Worm (Caenorhabditis elegans) whole organism, L3 larva: Measurements from ENCODE around the gene msp-57.
"Not testable (repeated sequence)": the region's sequence is repeated elsewhere in the genome, so short reads cannot be mapped to it uniquely, and the experiment has no call there.

ENCODE experiments used
- R02D3.7 ChIP-seq: fragments of 150-350 bp; optimal IDR thresholded peaks from 2 replicates; lab custom pipeline; 2014; ENCODE audit warnings: missing biosample characterization, missing genetic modification characterization
- ZK546.5 ChIP-seq: sonication (generic microtip); optimal IDR thresholded peaks from 2 replicates; lab custom pipeline; 2017; ENCODE audit warnings: missing biosample characterization, missing genetic modification characterization
- aly-2 ChIP-seq: fragments of 150-350 bp; optimal IDR thresholded peaks from 2 replicates; lab custom pipeline; 2014; ENCODE audit warnings: missing biosample characterization, missing genetic modification characterization
- ama-1 ChIP-seq: fragments of 150-350 bp; optimal IDR thresholded peaks from 2 replicates; lab custom pipeline; 2018
- ceh-16 ChIP-seq: sonication (generic microtip); optimal IDR thresholded peaks from 2 replicates; lab custom pipeline; 2017; ENCODE audit warnings: missing biosample characterization, missing genetic modification characterization
- ceh-28 ChIP-seq: fragments of 150-350 bp; optimal IDR thresholded peaks from 2 replicates; lab custom pipeline; 2014; ENCODE audit warnings: missing biosample characterization, missing genetic modification reagents, missing genetic modification characterization
- ceh-9 ChIP-seq: sonication (generic microtip); optimal IDR thresholded peaks from 2 replicates; lab custom pipeline; 2018; ENCODE audit warnings: missing biosample characterization, missing genetic modification characterization
- daf-12 ChIP-seq: fragments of 150-350 bp; optimal IDR thresholded peaks from 2 replicates; lab custom pipeline; 2014; ENCODE audit warnings: missing biosample characterization, missing genetic modification reagents, missing genetic modification characterization
- elt-1 ChIP-seq: fragments of 150-350 bp; optimal IDR thresholded peaks from 2 replicates; lab custom pipeline; 2014; ENCODE audit warnings: missing biosample characterization, missing genetic modification characterization
- elt-2 ChIP-seq: sonication (generic microtip); optimal IDR thresholded peaks from 2 replicates; lab custom pipeline; 2016; ENCODE audit warnings: missing genetic modification reagents, mild to moderate bottlenecking, missing genetic modification characterization, missing compliant biosample characterization
- eor-1 ChIP-seq, 2 experiments: fragments of 150-350 bp; optimal IDR thresholded peaks; 2 replicates each; lab custom pipeline; 2014 to 2018; ENCODE audit warnings: missing biosample characterization in 2 of 2, missing genetic modification characterization in 2 of 2
- fkh-2 ChIP-seq: fragments of 150-350 bp; optimal IDR thresholded peaks from 2 replicates; lab custom pipeline; 2014; ENCODE audit warnings: missing biosample characterization, missing genetic modification reagents, missing genetic modification characterization
- fos-1 ChIP-seq: fragments of 150-350 bp; optimal IDR thresholded peaks from 2 replicates; lab custom pipeline; 2014; ENCODE audit warnings: missing biosample characterization, missing genetic modification characterization
- jun-1 ChIP-seq: fragments of 150-350 bp; optimal IDR thresholded peaks from 2 replicates; lab custom pipeline; 2014; ENCODE audit warnings: missing biosample characterization, missing genetic modification reagents, missing genetic modification characterization
- mdl-1 ChIP-seq: fragments of 150-350 bp; optimal IDR thresholded peaks from 2 replicates; lab custom pipeline; 2014; ENCODE audit warnings: missing biosample characterization, missing genetic modification characterization
- mml-1 ChIP-seq: fragments of 150-350 bp; sonication (generic microtip); optimal IDR thresholded peaks from 3 replicates; lab custom pipeline; 2014; ENCODE audit warnings: missing biosample characterization, missing genetic modification characterization
- nfya-1 ChIP-seq: sonication (generic microtip); optimal IDR thresholded peaks from 2 replicates; lab custom pipeline; 2017; ENCODE audit warnings: missing genetic modification characterization, mild to moderate bottlenecking, missing compliant biosample characterization, antibody characterized with exemption, moderate library complexity; ENCODE audit not compliant: insufficient read depth
- nhr-11 ChIP-seq: fragments of 150-350 bp; optimal IDR thresholded peaks from 2 replicates; lab custom pipeline; 2014; ENCODE audit warnings: missing biosample characterization, missing genetic modification characterization
- nhr-12 ChIP-seq: fragments of 150-350 bp; optimal IDR thresholded peaks from 2 replicates; lab custom pipeline; 2014; ENCODE audit warnings: missing biosample characterization, missing genetic modification characterization
- nhr-23 ChIP-seq: fragments of 150-350 bp; optimal IDR thresholded peaks from 2 replicates; lab custom pipeline; 2014; ENCODE audit warnings: missing biosample characterization, missing genetic modification reagents, missing genetic modification characterization
- nhr-25 ChIP-seq: sonication (generic microtip); optimal IDR thresholded peaks from 2 replicates; lab custom pipeline; 2017; ENCODE audit warnings: missing biosample characterization, missing genetic modification characterization
- nhr-28 ChIP-seq: fragments of 150-350 bp; optimal IDR thresholded peaks from 2 replicates; lab custom pipeline; 2014; ENCODE audit warnings: missing biosample characterization, missing genetic modification characterization
- nhr-76 ChIP-seq: fragments of 150-350 bp; sonication (generic microtip); optimal IDR thresholded peaks from 5 replicates; lab custom pipeline; 2014; ENCODE audit warnings: missing biosample characterization, missing genetic modification characterization
- nhr-77 ChIP-seq: fragments of 150-350 bp; optimal IDR thresholded peaks from 2 replicates; lab custom pipeline; 2014; ENCODE audit warnings: missing biosample characterization, missing genetic modification characterization
- pha-4 ChIP-seq: fragments of 150-350 bp; optimal IDR thresholded peaks from 2 replicates; lab custom pipeline; 2014; ENCODE audit warnings: missing biosample characterization, missing genetic modification reagents, missing genetic modification characterization
- pqm-1 ChIP-seq: fragments of 150-350 bp; optimal IDR thresholded peaks from 2 replicates; lab custom pipeline; 2017; ENCODE audit warnings: missing biosample characterization, missing genetic modification characterization, inconsistent platforms
- sea-2 ChIP-seq: fragments of 150-350 bp; sonication (generic microtip); optimal IDR thresholded peaks from 4 replicates; lab custom pipeline; 2014; ENCODE audit warnings: missing biosample characterization, missing genetic modification reagents, missing genetic modification characterization
- snpc-4 ChIP-seq: fragments of 150-350 bp; optimal IDR thresholded peaks from 2 replicates; lab custom pipeline; 2014; ENCODE audit warnings: missing biosample characterization, missing genetic modification characterization
- tbx-2 ChIP-seq: sonication (generic microtip); optimal IDR thresholded peaks from 2 replicates; lab custom pipeline; 2016; ENCODE audit warnings: mild to moderate bottlenecking, missing genetic modification characterization, missing compliant biosample characterization
- unc-39 ChIP-seq: sonication (generic microtip); optimal IDR thresholded peaks from 4 replicates; lab custom pipeline; 2017; ENCODE audit warnings: missing biosample characterization, missing genetic modification characterization
- unc-62 ChIP-seq: fragments of 150-350 bp; sonication (generic microtip); optimal IDR thresholded peaks from 4 replicates; lab custom pipeline; 2014; ENCODE audit warnings: missing biosample characterization, missing genetic modification reagents, missing genetic modification characterization
- zag-1 ChIP-seq: fragments of 150-350 bp; optimal IDR thresholded peaks from 2 replicates; lab custom pipeline; 2014; ENCODE audit warnings: missing biosample characterization, missing genetic modification characterization
- ztf-11 ChIP-seq: fragments of 150-350 bp; optimal IDR thresholded peaks from 2 replicates; lab custom pipeline; 2014; ENCODE audit warnings: missing biosample characterization, missing genetic modification characterization
- ztf-4 ChIP-seq: fragments of 150-350 bp; optimal IDR thresholded peaks from 2 replicates; lab custom pipeline; 2014; ENCODE audit warnings: missing biosample characterization, missing genetic modification characterization

msp-57 gene

DNA sequence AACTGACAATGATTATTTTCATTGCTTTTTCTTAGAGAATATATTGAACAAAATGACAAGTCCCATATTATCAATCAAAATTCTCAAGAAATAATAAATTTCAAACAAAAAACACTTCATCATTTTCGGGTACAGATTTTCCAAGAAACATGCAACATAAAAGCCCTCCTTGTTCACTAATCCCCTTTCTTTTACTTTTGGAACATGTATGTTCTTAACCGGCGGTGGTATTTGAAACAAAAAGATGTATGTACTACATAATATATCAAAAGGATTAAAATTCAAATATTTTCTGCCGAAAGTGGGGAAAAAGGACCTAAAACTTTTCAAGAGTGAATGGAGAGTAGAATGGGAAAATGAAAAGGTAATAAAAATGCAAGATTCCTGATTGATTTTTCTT is 8.1 kb upstream of the msp-57 start:
- no peak for TF ChIP-seq pha-4
- TF ChIP-seq ceh-16 (tag; lab: Kevin White, UChicago): no peak
- TF ChIP-seq aly-2 (tag; lab: Kevin White, UChicago): no peak
- no peak for TF ChIP-seq jun-1 (tag; lab: Kevin White, UChicago)
- no peak for TF ChIP-seq ceh-28 (tag; lab: Kevin White, UChicago)
- TF ChIP-seq elt-2 (tag; lab: Kevin White, UChicago): no peak
- TF ChIP-seq tbx-2: no peak

DNA sequence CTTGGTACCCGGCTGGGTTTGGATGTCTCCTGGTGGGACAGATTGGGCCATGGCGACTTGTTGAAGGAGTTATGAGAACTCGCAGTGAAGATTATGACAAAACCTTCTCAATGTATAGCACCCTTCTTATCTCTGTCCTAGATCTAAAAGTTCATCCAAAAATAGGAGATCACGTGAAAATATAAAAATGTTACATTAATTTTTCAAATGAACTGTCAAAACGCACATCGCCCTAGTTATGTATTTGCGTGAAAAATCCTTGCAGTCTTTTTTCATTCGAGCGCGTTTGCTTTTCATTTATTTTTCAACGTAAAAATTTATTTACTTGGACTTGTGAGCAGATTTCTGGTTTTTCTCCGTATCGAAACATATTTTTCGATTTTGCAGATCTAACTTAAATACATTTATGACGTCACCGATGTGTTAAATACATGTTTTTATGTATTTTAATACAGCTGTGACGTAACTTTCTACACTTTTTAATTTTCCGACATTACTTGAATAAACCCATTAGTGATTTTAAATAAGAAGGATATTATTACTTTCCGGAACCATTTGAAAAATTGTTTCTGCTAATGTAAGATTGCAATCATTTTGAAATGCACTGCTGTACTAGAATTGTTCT is 6.3 kb upstream of the msp-57 start, which contains the start of gene msp-55:
Gene msp-55, minus strand, starts transcription at position 51 of the 625 bp plus-strand sequence.
- TF ChIP-seq daf-12: no peak
- TF ChIP-seq fos-1 (tag; lab: Kevin White, UChicago): no peak
- TF ChIP-seq ztf-11 (tag; lab: Kevin White, UChicago): no peak
- TF ChIP-seq tbx-2: no peak

DNA sequence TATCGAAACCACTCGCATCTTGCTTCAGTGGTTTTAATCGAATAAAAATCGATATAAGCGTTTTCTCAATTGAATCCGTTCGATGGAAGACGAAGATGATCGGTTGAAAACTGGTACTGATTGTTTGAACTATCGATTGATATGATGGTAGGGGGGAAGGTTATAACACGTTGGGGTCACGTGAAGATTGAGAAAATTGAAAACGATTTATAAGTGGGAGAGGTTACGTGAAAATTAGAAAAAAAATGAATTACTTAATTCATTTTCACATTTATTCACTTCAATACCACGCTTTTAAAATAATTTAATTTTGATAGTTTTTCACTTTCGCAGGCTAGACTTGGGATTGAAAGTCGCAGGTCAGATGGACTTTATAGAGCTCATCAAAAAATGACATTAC is 1.4 kb upstream of the msp-57 start, which contains the start of gene C09B9.7:
Gene C09B9.7, minus strand, starts transcription at position 101 of the 400 bp plus-strand sequence.
- no peak for TF ChIP-seq fkh-2 (tag; lab: Kevin White, UChicago)
- no peak for TF ChIP-seq unc-62 (GFP tag; lab: Kevin White, UChicago)
- no peak for TF ChIP-seq mml-1

DNA sequence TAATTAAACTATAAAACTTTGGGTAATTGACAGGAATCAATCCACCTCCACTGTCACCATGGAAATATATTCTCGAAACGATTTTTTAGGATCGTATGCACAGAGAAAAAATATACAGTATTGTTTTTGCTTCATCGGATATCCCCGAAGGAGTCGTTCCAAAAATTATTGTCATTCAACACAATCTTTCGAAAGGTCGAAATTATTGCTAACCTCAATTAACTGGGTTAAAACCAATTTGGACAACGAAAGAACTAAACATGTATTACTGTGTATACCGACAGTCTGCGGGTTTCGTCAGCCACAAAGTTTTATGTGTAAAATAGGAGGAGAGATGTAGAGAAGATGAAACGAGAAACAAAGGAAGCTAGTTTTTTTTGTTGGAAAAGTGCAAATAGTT is 919 bp downstream of the msp-57 start:
- no peak for TF ChIP-seq nhr-11 (tag; lab: Kevin White, UChicago)
- no peak for TF ChIP-seq elt-2 (tag; lab: Kevin White, UChicago)
- no peak for TF ChIP-seq daf-12
- peak; percentile 32 for TF ChIP-seq nhr-23
- TF ChIP-seq eor-1 (tag; optimal IDR thresholded peaks at IDR 0.05; lab: Kevin White, UChicago): no peak
- no peak for TF ChIP-seq pha-4
- no peak for TF ChIP-seq nhr-76
- peak; percentile 22 for TF ChIP-seq ama-1 (lab: Kevin White, UChicago)
- TF ChIP-seq ceh-9 (tag; lab: Kevin White, UChicago): no peak
- TF ChIP-seq nfya-1: peak; percentile 24
- TF ChIP-seq ceh-28 (tag; lab: Kevin White, UChicago): no peak
- TF ChIP-seq sea-2 (GFP tag; lab: Kevin White, UChicago): no peak
- TF ChIP-seq elt-1 (tag; lab: Kevin White, UChicago): no peak
- no peak for TF ChIP-seq aly-2 (tag; lab: Kevin White, UChicago)
- no peak for TF ChIP-seq zag-1
- no peak for TF ChIP-seq ceh-16 (tag; lab: Kevin White, UChicago)
- peak; percentile 95 for TF ChIP-seq snpc-4 (tag; lab: Kevin White, UChicago)
- TF ChIP-seq mml-1: no peak
- TF ChIP-seq fos-1 (tag; lab: Kevin White, UChicago): no peak
- TF ChIP-seq nhr-25 (tag; lab: Kevin White, UChicago): peak; percentile 40
- TF ChIP-seq nhr-28 (tag; lab: Kevin White, UChicago): no peak
- no peak for TF ChIP-seq ztf-4 (tag; lab: Kevin White, UChicago)
- no peak for TF ChIP-seq nhr-12 (tag; lab: Kevin White, UChicago)
- no peak for TF ChIP-seq unc-39 (tag; lab: Kevin White, UChicago)
- no peak for TF ChIP-seq pqm-1
- TF ChIP-seq mdl-1 (tag; lab: Kevin White, UChicago): no peak
- TF ChIP-seq R02D3.7: no peak
- TF ChIP-seq, all 47 proteins: peak for 5

DNA sequence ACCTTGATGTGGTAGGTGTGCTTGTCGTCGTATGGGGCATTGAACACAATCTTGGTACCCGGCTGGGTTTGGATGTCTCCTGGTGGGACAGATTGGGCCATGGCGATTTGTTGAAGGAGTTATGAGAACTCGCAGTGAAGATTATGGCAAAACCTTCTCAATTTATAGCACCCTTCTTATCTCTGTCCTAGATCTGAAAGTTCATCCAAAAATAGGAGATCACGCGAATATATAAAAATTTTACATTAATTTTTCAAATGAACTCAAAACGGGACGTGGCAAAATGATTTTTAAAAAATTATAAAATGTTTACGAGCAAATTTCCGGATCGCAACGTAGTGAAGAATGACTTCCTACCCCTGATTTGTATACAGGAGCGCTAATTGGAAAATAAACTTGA is 2.6 kb downstream of the msp-57 start, which contains the start of gene msp-53:
Gene msp-53, minus strand, starts transcription at position 101 of the 400 bp plus-strand sequence.
- TF ChIP-seq ceh-16 (tag; lab: Kevin White, UChicago); ama-1 (lab: Kevin White, UChicago); nhr-77 (tag; lab: Kevin White, UChicago): not testable (repeated sequence)

DNA sequence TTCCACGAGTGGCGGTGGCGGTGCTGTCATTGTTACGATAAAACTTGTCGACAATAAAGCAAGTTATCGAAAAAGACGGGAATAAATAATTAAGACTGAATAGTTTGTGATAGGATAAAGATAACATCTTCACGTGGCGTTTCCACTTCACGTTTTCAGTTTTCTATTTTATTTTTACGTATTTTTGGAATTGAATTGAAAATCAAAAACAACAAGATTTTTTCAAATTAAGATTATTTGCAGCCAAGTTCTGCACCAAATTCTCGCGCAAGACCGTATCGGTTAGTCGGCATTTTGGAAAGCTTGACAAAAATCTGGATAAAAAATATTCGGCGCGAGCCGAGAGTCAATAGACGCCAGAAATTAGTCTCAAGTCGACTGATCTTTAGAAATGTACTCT is 4.5 kb downstream of the msp-57 start, which contains the start of gene ttbk-2.2:
Gene ttbk-2.2, minus strand, starts transcription at position 101 of the 400 bp plus-strand sequence.
- not testable (repeated sequence) for TF ChIP-seq ZK546.5, ceh-9, mdl-1 (tag; lab: Kevin White, UChicago)
- TF ChIP-seq, all 47 proteins: peak for 0; not testable (repeated sequence) for 47
